Fruit fly (Drosophila melanogaster): ENCODE results near the gene Pi3K92E.

Pi3K92E gene

DNA sequence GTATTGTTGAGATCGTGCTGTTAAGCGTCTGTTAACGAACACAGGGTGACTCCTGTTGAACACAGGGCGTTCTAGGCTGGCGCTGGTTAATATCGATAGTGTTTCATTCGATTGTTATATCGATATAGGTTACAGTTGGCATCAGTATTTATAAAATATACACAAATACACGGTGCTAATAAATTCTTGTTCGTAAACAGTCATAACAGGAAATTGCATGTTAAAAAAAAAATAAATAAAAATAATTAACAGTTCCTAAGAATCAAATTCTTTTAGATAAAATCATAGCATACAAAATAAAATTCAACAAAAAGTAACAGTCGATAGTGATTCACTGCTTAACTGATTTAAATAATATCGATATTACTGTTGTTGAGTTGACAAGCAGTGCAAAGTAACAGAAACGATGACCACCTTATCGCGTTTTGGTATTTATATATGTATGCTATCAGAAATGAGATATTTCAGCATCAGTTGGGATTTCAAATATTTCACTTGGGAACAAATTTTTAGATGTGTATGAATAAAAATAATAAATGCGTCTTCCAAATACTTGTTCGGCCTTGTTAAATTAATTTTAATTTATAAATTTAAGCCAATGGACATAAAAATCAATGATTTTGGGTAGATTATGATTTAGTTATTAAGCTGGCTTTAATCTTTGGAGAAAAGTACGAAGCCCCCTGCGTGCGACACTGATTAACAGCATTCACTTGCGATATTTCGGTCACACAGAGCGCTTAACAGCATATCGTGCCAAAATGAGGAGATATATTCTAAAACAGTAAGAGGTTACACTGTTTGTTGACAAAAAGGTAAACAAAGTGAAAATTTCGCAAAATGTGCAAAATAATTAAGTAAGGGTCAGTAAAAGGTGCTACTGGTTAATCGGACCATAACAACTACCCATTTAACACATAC lies at the start of gene Pi3K92E, which contains the start of gene Lrrk (continued):
- TF ChIP-seq CG30020 (tag; optimal IDR thresholded peaks at IDR 0.05) (peak; percentile 53), sisA (GFP tag; IDR thresholded peaks at IDR 0.05) (no peak), MBD-R2 (GFP tag; IDR thresholded peaks at IDR 0.05) (0 out of 2 replicates have a peak, but pooled peaks have one; percentile 5), CG5953 (GFP tag; IDR thresholded peaks at IDR 0.05) (no peak), twi (tag; optimal IDR thresholded peaks at IDR 0.05) (no peak), CG6689 (GFP tag; IDR thresholded peaks at IDR 0.05) (peak; percentile 21; the same call in 1 of the 2 replicates), CG13894 (tag; optimal IDR thresholded peaks at IDR 0.05) (no peak), row (GFP tag; IDR thresholded peaks at IDR 0.05) (peak; percentile 54; the same call in 2 of the 3 replicates), CG7271 (tag; optimal IDR thresholded peaks at IDR 0.05) (peak; percentile 14), CG14441 (GFP tag; IDR thresholded peaks at IDR 0.05) (no peak), Sin3A (optimal IDR thresholded peaks at IDR 0.05) (peak; percentile 35), CG6654 (GFP tag; optimal IDR thresholded peaks at IDR 0.05) (no peak), mld (GFP tag; IDR thresholded peaks at IDR 0.05; ENCODE audit: partially characterized antibody) (peak; percentile 83; the same call in 2 of the 3 replicates), CG2116 (GFP tag; optimal IDR thresholded peaks at IDR 0.05) (peak; percentile 53), caup (GFP tag; optimal IDR thresholded peaks at IDR 0.05; ENCODE audit: severe bottlenecking) (peak; percentile 25), tna (GFP tag; IDR thresholded peaks at IDR 0.05; ENCODE audit: partially characterized antibody) (peak; percentile 55; the same call in 1 of the 2 replicates), gsb (GFP tag; IDR thresholded peaks at IDR 0.05) (no peak), Myb (GFP tag; optimal IDR thresholded peaks at IDR 0.05) (peak; percentile 94), Rfx (GFP tag; IDR thresholded peaks at IDR 0.05) (peak; percentile 67), CG8089 (GFP tag; optimal IDR thresholded peaks at IDR 0.05) (no peak), HLHmδ (GFP tag; optimal IDR thresholded peaks at IDR 0.05) (peak; percentile 58), CG1233 (GFP tag; optimal IDR thresholded peaks at IDR 0.05) (peak; percentile 39), vnd (GFP tag; IDR thresholded peaks at IDR 0.05; ENCODE audit: partially characterized antibody) (peak; percentile 73), dmrt99B (tag; optimal IDR thresholded peaks at IDR 0.05) (no peak), CG3726 (GFP tag; IDR thresholded peaks at IDR 0.05) (no peak), CG2129 (GFP tag; IDR thresholded peaks at IDR 0.05; ENCODE audit: partially characterized antibody) (peak; percentile 67), unc-4 (GFP tag; IDR thresholded peaks at IDR 0.05; ENCODE audit: partially characterized antibody) (peak; percentile 72), CG3995 (GFP tag; optimal IDR thresholded peaks at IDR 0.05) (peak; percentile 97), CG32532 (GFP tag; IDR thresholded peaks at IDR 0.05) (peak; percentile 28; the same call in 1 of the 2 replicates), CG1024 (GFP tag; IDR thresholded peaks at IDR 0.05) (peak; percentile 17; the same call in 1 of the 2 replicates), CG4854 (GFP tag; optimal IDR thresholded peaks at IDR 0.05) (no peak), Doc3 (GFP tag; IDR thresholded peaks at IDR 0.05; ENCODE audit: partially characterized antibody) (peak; percentile 74), lmd (GFP tag; IDR thresholded peaks at IDR 0.05) (peak; percentile 24; the same call in 1 of the 2 replicates), Med (GFP tag) (peak; percentile 88), Neu2 (GFP tag; optimal IDR thresholded peaks at IDR 0.05; ENCODE audit: borderline replicate concordance) (peak; percentile 79), CG11695 (GFP tag; IDR thresholded peaks at IDR 0.05) (no peak), ac (GFP tag; optimal IDR thresholded peaks at IDR 0.05) (no peak), zen2 (GFP tag; IDR thresholded peaks at IDR 0.05; ENCODE audit: partially characterized antibody) (peak; percentile 78; the same call in 2 of the 3 replicates), Dfd (GFP tag; optimal IDR thresholded peaks at IDR 0.05) (no peak), CG33213 (GFP tag; optimal IDR thresholded peaks at IDR 0.05) (peak; percentile 21), HLH4C (GFP tag; IDR thresholded peaks at IDR 0.05; ENCODE audit: partially characterized antibody) (peak; percentile 91), CG6791 (GFP tag; IDR thresholded peaks at IDR 0.05; ENCODE audit: partially characterized antibody) (peak; percentile 80), CG14860 (GFP tag; IDR thresholded peaks at IDR 0.05; ENCODE audit: partially characterized antibody) (peak; percentile 85), CG34224 (GFP tag; IDR thresholded peaks at IDR 0.05; ENCODE audit: partially characterized antibody) (peak; percentile 78), pfk (GFP tag; optimal IDR thresholded peaks at IDR 0.05) (peak; percentile 1), al (GFP tag; IDR thresholded peaks at IDR 0.05) (no peak)

Data from whole organism, embryonic.